Fruit fly (Drosophila melanogaster) whole organism, embryonic: ENCODE data around the gene Reepl1.

ENCODE experiments used
- Awh ChIP-seq: fragments of 200-800 bp; sonication (Bioruptor generic); IDR thresholded peaks from 2 replicates; pipeline ENCODE4, ENCODE4 v1.3.6; 2022; ENCODE audit warnings: missing biosample characterization, missing genetic modification characterization
- Bgb ChIP-seq: fragments of 200-800 bp; sonication (Bioruptor generic); IDR thresholded peaks from 2 replicates; pipeline ENCODE4 v1.3.6; 2022; ENCODE audit warnings: missing biosample characterization, missing genetic modification characterization; ENCODE audit not compliant: partially characterized antibody
- CG11398 ChIP-seq: fragments of 200-800 bp; sonication (Bioruptor generic); optimal IDR thresholded peaks from 2 replicates; lab custom pipeline; 2016; ENCODE audit warnings: missing biosample characterization, missing genetic modification characterization
- CG11696 ChIP-seq: fragments of 200-800 bp; sonication (Bioruptor generic); IDR thresholded peaks from 2 replicates; pipeline ENCODE4 v1.3.6; 2022; ENCODE audit warnings: missing biosample characterization, missing genetic modification characterization
- CG12659 ChIP-seq: fragments of 200-800 bp; sonication (Bioruptor generic); optimal IDR thresholded peaks from 3 replicates; lab custom pipeline; 2017; ENCODE audit warnings: mild to moderate bottlenecking, missing biosample characterization, missing genetic modification reagents, missing genetic modification characterization
- CG13287 ChIP-seq: fragments of 200-800 bp; sonication (Bioruptor generic); IDR thresholded peaks from 2 replicates; pipeline ENCODE4 v1.3.6; 2022; ENCODE audit warnings: missing biosample characterization, missing genetic modification characterization; ENCODE audit not compliant: partially characterized antibody
- CG13775 ChIP-seq: fragments of 200-800 bp; sonication (Bioruptor generic); optimal IDR thresholded peaks from 3 replicates; lab custom pipeline; 2017; ENCODE audit warnings: missing biosample characterization, mild to moderate bottlenecking, missing genetic modification characterization
- CG17359 ChIP-seq: fragments of 200-800 bp; sonication (Bioruptor generic); optimal IDR thresholded peaks from 3 replicates; lab custom pipeline; 2018; ENCODE audit warnings: missing biosample characterization, mild to moderate bottlenecking, missing genetic modification characterization, moderate library complexity
- CG17802 ChIP-seq: fragments of 200-800 bp; sonication (Bioruptor generic); optimal IDR thresholded peaks from 2 replicates; lab custom pipeline; 2018; ENCODE audit warnings: missing biosample characterization, mild to moderate bottlenecking, missing genetic modification characterization, moderate library complexity
- CG2129 ChIP-seq: fragments of 200-800 bp; sonication (Bioruptor generic); IDR thresholded peaks from 2 replicates; pipeline ENCODE4 v1.3.6; 2022; ENCODE audit warnings: missing biosample characterization, missing genetic modification characterization; ENCODE audit not compliant: partially characterized antibody
- CG34422 ChIP-seq: fragments of 200-800 bp; sonication (Bioruptor generic); IDR thresholded peaks from 3 replicates; pipeline ENCODE4 v1.3.6; 2022; ENCODE audit warnings: missing biosample characterization, missing genetic modification characterization
- CG4617 ChIP-seq: fragments of 200-800 bp; sonication (Bioruptor generic); optimal IDR thresholded peaks from 3 replicates; lab custom pipeline; 2016; ENCODE audit warnings: missing biosample characterization, missing genetic modification characterization, borderline replicate concordance
- CG6175 ChIP-seq: fragments of 200-800 bp; sonication (Bioruptor generic); IDR thresholded peaks from 3 replicates; pipeline ENCODE4 v1.3.6; 2022; ENCODE audit warnings: missing biosample characterization, missing genetic modification characterization
- CG7357 ChIP-seq: fragments of 200-800 bp; sonication (Bioruptor generic); IDR thresholded peaks from 3 replicates; pipeline ENCODE4 v1.3.6; 2022; ENCODE audit warnings: missing biosample characterization, missing genetic modification characterization
- Dref ChIP-seq: fragments of 200-800 bp; sonication (Bioruptor generic); IDR thresholded peaks from 2 replicates; pipeline ENCODE4 v1.3.6; 2022; ENCODE audit warnings: missing biosample characterization, missing genetic modification characterization
- ERR ChIP-seq: fragments of 200-800 bp; sonication (Bioruptor generic); optimal IDR thresholded peaks from 2 replicates; lab custom pipeline; 2016; ENCODE audit warnings: missing biosample characterization, missing genetic modification characterization
- Elba2 ChIP-seq: fragments of 200-800 bp; sonication (Bioruptor generic); optimal IDR thresholded peaks from 3 replicates; lab custom pipeline; 2016; ENCODE audit warnings: missing biosample characterization, missing genetic modification characterization
- Fer1 ChIP-seq: fragments of 200-800 bp; sonication (Bioruptor generic); optimal IDR thresholded peaks from 2 replicates; lab custom pipeline; 2017; ENCODE audit warnings: missing biosample characterization, mild to moderate bottlenecking, missing genetic modification characterization
- H2.0 ChIP-seq: fragments of 200-800 bp; sonication (Bioruptor generic); IDR thresholded peaks from 2 replicates; pipeline ENCODE4 v1.3.6; 2022; ENCODE audit warnings: missing biosample characterization, missing genetic modification characterization
- HmgZ ChIP-seq: fragments of 200-800 bp; sonication (Bioruptor generic); optimal IDR thresholded peaks from 2 replicates; lab custom pipeline; 2018; ENCODE audit warnings: missing biosample characterization, mild to moderate bottlenecking, missing genetic modification characterization
- Max ChIP-seq: fragments of 200-800 bp; sonication (Bioruptor generic); optimal IDR thresholded peaks from 2 replicates; lab custom pipeline; 2016; ENCODE audit warnings: missing biosample characterization, mild to moderate bottlenecking, missing genetic modification characterization
- Med ChIP-seq: fragments of 200-800 bp; sonication (Bioruptor generic); peaks from one replicate; lab custom pipeline; 2016; ENCODE audit warnings: missing biosample characterization, missing genetic modification characterization, mild to moderate bottlenecking, inconsistent platforms, moderate library complexity
- Nf-YC ChIP-seq: fragments of 200-800 bp; optimal IDR thresholded peaks from 3 replicates; lab custom pipeline; 2019; ENCODE audit warnings: missing biosample characterization, mild to moderate bottlenecking, missing genetic modification characterization, moderate library complexity
- NfI ChIP-seq: fragments of 200-800 bp; sonication (Bioruptor generic); optimal IDR thresholded peaks from 3 replicates; lab custom pipeline; 2018; ENCODE audit warnings: missing biosample characterization, mild to moderate bottlenecking, missing genetic modification characterization, moderate library complexity
- PHDP ChIP-seq: fragments of 200-800 bp; sonication (Bioruptor generic); optimal IDR thresholded peaks from 3 replicates; lab custom pipeline; 2018; ENCODE audit warnings: missing biosample characterization, mild to moderate bottlenecking, missing genetic modification characterization, moderate library complexity
- Pdp1 ChIP-seq, 2 experiments: fragments of 200-800 bp; sonication (Bioruptor generic); optimal IDR thresholded peaks; 3 replicates each; lab custom pipeline; 2016; ENCODE audit warnings: missing biosample characterization in 2 of 2, missing genetic modification characterization in 2 of 2, mild to moderate bottlenecking in 1 of 2, moderate library complexity in 1 of 2
- Scr ChIP-seq: fragments of 200-800 bp; sonication (Bioruptor generic); IDR thresholded peaks from 2 replicates; pipeline ENCODE4 v1.3.6; 2022; ENCODE audit warnings: missing biosample characterization, missing genetic modification characterization; ENCODE audit not compliant: partially characterized antibody
- Side ChIP-seq: fragments of 200-800 bp; sonication (Bioruptor generic); optimal IDR thresholded peaks from 2 replicates; lab custom pipeline; 2016; ENCODE audit warnings: missing biosample characterization, missing genetic modification characterization
- YL-1 ChIP-seq: fragments of 200-800 bp; sonication (Bioruptor generic); optimal IDR thresholded peaks from 3 replicates; lab custom pipeline; 2017; ENCODE audit warnings: missing biosample characterization, mild to moderate bottlenecking, missing genetic modification characterization
- al ChIP-seq: fragments of 200-800 bp; sonication (Bioruptor generic); IDR thresholded peaks from 2 replicates; pipeline ENCODE4 v1.3.6; 2022; ENCODE audit warnings: missing biosample characterization, missing genetic modification characterization
- ato ChIP-seq: fragments of 200-800 bp; sonication (Bioruptor generic); IDR thresholded peaks from 2 replicates; pipeline ENCODE4 v1.3.6; 2022; ENCODE audit warnings: missing biosample characterization, missing genetic modification characterization; ENCODE audit not compliant: partially characterized antibody
- da ChIP-seq: fragments of 200-800 bp; sonication (Bioruptor generic); optimal IDR thresholded peaks from 2 replicates; lab custom pipeline; 2016; ENCODE audit warnings: missing biosample characterization, missing genetic modification characterization
- grn ChIP-seq: fragments of 200-800 bp; sonication (Bioruptor generic); optimal IDR thresholded peaks from 3 replicates; lab custom pipeline; 2017; ENCODE audit warnings: missing biosample characterization, missing genetic modification characterization
- hbn ChIP-seq: fragments of 200-800 bp; sonication (Bioruptor generic); IDR thresholded peaks from 2 replicates; pipeline ENCODE4 v1.3.6; 2022; ENCODE audit warnings: missing biosample characterization, missing genetic modification characterization; ENCODE audit not compliant: partially characterized antibody
- inv ChIP-seq: fragments of 200-800 bp; sonication (Bioruptor generic); IDR thresholded peaks from 2 replicates; pipeline ENCODE4 v1.3.6; 2022; ENCODE audit warnings: missing biosample characterization, missing genetic modification characterization; ENCODE audit not compliant: partially characterized antibody
- kay ChIP-seq: fragments of 200-800 bp; sonication (Bioruptor generic); optimal IDR thresholded peaks from 2 replicates; lab custom pipeline; 2016; ENCODE audit warnings: missing biosample characterization, missing genetic modification characterization
- kni ChIP-seq: fragments of 200-800 bp; sonication (Bioruptor generic); optimal IDR thresholded peaks from 3 replicates; lab custom pipeline; 2017; ENCODE audit warnings: mild to moderate bottlenecking, missing biosample characterization, missing genetic modification reagents, missing genetic modification characterization
- lilli ChIP-seq: fragments of 200-800 bp; sonication (Bioruptor generic); optimal IDR thresholded peaks from 3 replicates; lab custom pipeline; 2016; ENCODE audit warnings: missing biosample characterization, missing genetic modification characterization
- mld ChIP-seq: fragments of 200-800 bp; sonication (Bioruptor generic); IDR thresholded peaks from 3 replicates; pipeline ENCODE4 v1.3.6; 2022; ENCODE audit warnings: missing biosample characterization, missing genetic modification characterization; ENCODE audit not compliant: partially characterized antibody
- nmo ChIP-seq: fragments of 200-800 bp; sonication (Bioruptor generic); optimal IDR thresholded peaks from 2 replicates; lab custom pipeline; 2018; ENCODE audit warnings: missing biosample characterization, mild to moderate bottlenecking, missing genetic modification characterization, moderate library complexity
- pnt ChIP-seq: fragments of 200-800 bp; sonication (Bioruptor generic); optimal IDR thresholded peaks from 3 replicates; lab custom pipeline; 2016; ENCODE audit warnings: missing biosample characterization, missing genetic modification characterization
- ranshi ChIP-seq: fragments of 200-800 bp; sonication (Bioruptor generic); IDR thresholded peaks from 2 replicates; pipeline ENCODE4 v1.3.6; 2022; ENCODE audit warnings: missing biosample characterization, missing genetic modification characterization
- schlank ChIP-seq: fragments of 200-800 bp; sonication (Bioruptor generic); optimal IDR thresholded peaks from 2 replicates; lab custom pipeline; 2018; ENCODE audit warnings: missing biosample characterization, mild to moderate bottlenecking, missing genetic modification characterization
- sob ChIP-seq: fragments of 200-800 bp; sonication (Bioruptor generic); IDR thresholded peaks from 2 replicates; pipeline ENCODE4 v1.3.6; 2022; ENCODE audit warnings: missing biosample characterization, missing genetic modification characterization
- stc ChIP-seq: fragments of 200-800 bp; sonication (Bioruptor generic); IDR thresholded peaks from 2 replicates; pipeline ENCODE4 v1.3.6; 2022; ENCODE audit warnings: missing biosample characterization, missing genetic modification characterization
- toy ChIP-seq: fragments of 200-800 bp; sonication (Bioruptor generic); IDR thresholded peaks from 2 replicates; pipeline ENCODE4 v1.3.6; 2022; ENCODE audit warnings: missing biosample characterization, missing genetic modification characterization
- trem ChIP-seq: fragments of 200-800 bp; optimal IDR thresholded peaks from 3 replicates; lab custom pipeline; 2019; ENCODE audit warnings: missing biosample characterization, mild to moderate bottlenecking, missing genetic modification characterization, moderate library complexity
- vnd ChIP-seq: fragments of 200-800 bp; sonication (Bioruptor generic); IDR thresholded peaks from 3 replicates; pipeline ENCODE4 v1.3.6; 2022; ENCODE audit warnings: missing biosample characterization, missing genetic modification characterization; ENCODE audit not compliant: partially characterized antibody

Gene Reepl1

dm6 chrX:11611645-11612079, 39.2 kb downstream of the Reepl1 start, which contains the start of the genes CG2247 and CG1703 (continued):
- TF ChIP-seq CG12659 (GFP tag; lab: Kevin White, UChicago) (peak; percentile 73), Elba2 (no peak), stc (GFP tag; lab: Robert Waterston, UW) (no peak), trem (tag; lab: Kevin White, UChicago) (peak; percentile 76), CG6175 (GFP tag; lab: Robert Waterston, UW) (no peak), grn (GFP tag; lab: Kevin White, UChicago) (peak; percentile 26), sob (GFP tag; lab: Robert Waterston, UW) (no peak), lilli (no peak), CG34422 (GFP tag; lab: Robert Waterston, UW) (no peak), YL-1 (peak; percentile 40), Scr (GFP tag; lab: Robert Waterston, UW) (peak; percentile 90), PHDP (no peak), pnt (GFP tag; lab: Kevin White, UChicago) (no peak), ranshi (no peak), da (no peak), CG13775 (peak; percentile 34), Pdp1 (GFP tag; optimal IDR thresholded peaks at IDR 0.05; lab: Kevin White, UChicago) (no peak), kay (no peak), CG11398 (GFP tag; lab: Kevin White, UChicago) (no peak), CG11696 (GFP tag; lab: Robert Waterston, UW) (no peak), Side (GFP tag; lab: Kevin White, UChicago) (no peak), CG17359 (tag; lab: Kevin White, UChicago) (no peak), H2.0 (GFP tag; lab: Robert Waterston, UW) (no peak), nmo (peak; percentile 62), toy (no peak), Max (GFP tag; lab: Kevin White, UChicago) (peak; percentile 22)

dm6 chrX:11615652-11616495, 43.4 kb downstream of the Reepl1 start, which contains the start of the genes RPA3 and Met:
Gene RPA3 (minus strand): TSS chrX:11615840.
Gene Met (plus strand): TSS chrX:11616124.
- TF ChIP-seq inv (GFP tag; lab: Robert Waterston, UW) (peak; percentile 54), al (GFP tag; lab: Robert Waterston, UW) (no peak), hbn (GFP tag; lab: Robert Waterston, UW) (peak; percentile 42; the same call in 1 of the 2 replicates), Bgb (peak; percentile 76), HmgZ (no peak), YL-1 (peak; percentile 62), Med (GFP tag; lab: Kevin White, UChicago) (peak; percentile 70), mld (GFP tag; lab: Robert Waterston, UW) (peak; percentile 61; the same call in 1 of the 3 replicates), NfI (no peak), CG4617 (GFP tag; lab: Kevin White, UChicago) (peak; percentile 78), CG11398 (GFP tag; lab: Kevin White, UChicago) (no peak), CG13287 (GFP tag; lab: Robert Waterston, UW) (peak; percentile 74), lilli (no peak), schlank (tag; lab: Kevin White, UChicago) (no peak), CG17802 (tag; lab: Kevin White, UChicago) (peak; percentile 58), CG7357 (GFP tag; lab: Robert Waterston, UW) (peak; percentile 87), Dref (peak; percentile 72), kni (GFP tag; lab: Kevin White, UChicago) (no peak), ERR (GFP tag; lab: Kevin White, UChicago) (no peak), Fer1 (GFP tag; lab: Kevin White, UChicago) (peak; percentile 7), CG2129 (GFP tag; lab: Robert Waterston, UW) (peak; percentile 42), Awh (no peak), vnd (GFP tag; lab: Robert Waterston, UW) (peak; percentile 65), ato (GFP tag; lab: Robert Waterston, UW) (peak; percentile 55; the same call in 1 of the 2 replicates), Nf-YC (tag; lab: Kevin White, UChicago) (peak; percentile 14)
